Worm (Caenorhabditis elegans) whole organism, L1 larva: Measurements from ENCODE around the gene mpc-1.

Source experiments
- ama-1 ChIP-seq: fragments of 150-350 bp; optimal IDR thresholded peaks from 2 replicates; lab custom pipeline; 2014
- elt-2 ChIP-seq: sonication (generic microtip); optimal IDR thresholded peaks from 2 replicates; lab custom pipeline; 2016; ENCODE audit warnings: missing genetic modification characterization, mild to moderate bottlenecking, inconsistent platforms, missing compliant biosample characterization, missing genetic modification reagents
- elt-3 ChIP-seq, 6 experiments: fragments of 150-350 bp in 1 of 6; sonication (generic microtip); optimal IDR thresholded peaks; 2 replicates each; lab custom pipeline; 2017 to 2018; ENCODE audit warnings: missing biosample characterization in 6 of 6, missing genetic modification characterization in 6 of 6, inconsistent platforms in 1 of 6
- lin-15B ChIP-seq: fragments of 150-350 bp; sonication (generic microtip); optimal IDR thresholded peaks from 3 replicates; lab custom pipeline; 2014; ENCODE audit warnings: missing biosample characterization, missing genetic modification characterization
- nhr-28 ChIP-seq: fragments of 150-350 bp; optimal IDR thresholded peaks from 2 replicates; lab custom pipeline; 2014; ENCODE audit warnings: missing biosample characterization, missing genetic modification characterization
- nhr-47 ChIP-seq: sonication (generic microtip); optimal IDR thresholded peaks from 2 replicates; lab custom pipeline; 2016; ENCODE audit warnings: mild to moderate bottlenecking, missing genetic modification characterization, moderate library complexity, missing compliant biosample characterization
- nhr-71 ChIP-seq: sonication (generic microtip); optimal IDR thresholded peaks from 2 replicates; lab custom pipeline; 2016; ENCODE audit warnings: mild to moderate bottlenecking, missing genetic modification characterization, moderate library complexity, missing compliant biosample characterization
- nhr-76 ChIP-seq: sonication (generic microtip); optimal IDR thresholded peaks from 2 replicates; lab custom pipeline; 2017; ENCODE audit warnings: missing biosample characterization, missing genetic modification characterization
- unc-62 ChIP-seq: fragments of 150-350 bp; optimal IDR thresholded peaks from 2 replicates; lab custom pipeline; 2014; ENCODE audit warnings: missing biosample characterization, missing genetic modification reagents, missing genetic modification characterization

DNA sequence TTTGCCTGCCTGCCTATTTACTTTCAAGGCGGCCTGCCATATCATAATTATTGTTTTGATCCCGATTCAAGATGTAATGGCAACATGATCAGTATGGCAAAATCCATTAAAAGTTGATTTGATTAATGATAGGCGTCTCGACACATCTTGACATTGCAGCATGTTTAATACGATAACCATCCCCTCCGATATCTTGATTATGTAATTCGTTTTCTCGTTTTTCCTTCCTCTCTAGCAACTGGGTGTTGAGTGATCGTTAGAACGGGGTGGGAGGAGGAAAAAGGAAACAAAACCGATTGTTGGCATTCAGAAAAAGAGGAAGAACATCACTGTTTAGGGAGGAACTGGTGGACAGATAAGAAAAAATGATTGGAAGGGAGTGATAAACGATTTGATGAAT lies 21.3 kb upstream of the mpc-1 start:
- TF ChIP-seq unc-62 (GFP tag; lab: Kevin White, UChicago) (no peak), elt-3 (tag; optimal IDR thresholded peaks at IDR 0.05; lab: Kevin White, UChicago) (peak in 1 of 6 experiments; percentile 39), nhr-76 (tag; lab: Kevin White, UChicago) (no peak), nhr-47 (tag; lab: Kevin White, UChicago) (no peak), lin-15B (no peak), elt-2 (tag; lab: Kevin White, UChicago) (no peak), nhr-28 (tag; lab: Kevin White, UChicago) (no peak), ama-1 (lab: Kevin White, UChicago) (no peak), nhr-71 (no peak)
